Worm (Caenorhabditis elegans): ENCODE data around the gene C04E7.5.
"Not testable (repeated sequence)": the region's sequence is repeated elsewhere in the genome, so short reads cannot be mapped to it uniquely, and the experiment has no call there.

C04E7.5 gene

ce11 chrX:360479-360878, at the start of gene C04E7.5:
Gene C04E7.5 (plus strand): TSS chrX:360779.
- TF ChIP-seq cog-1 (tag; optimal IDR thresholded peaks at IDR 0.05) (no peak), flt-1 (GFP tag; IDR thresholded peaks at IDR 0.05) (no peak), ztf-29 (GFP tag; IDR thresholded peaks at IDR 0.05) (no peak), med-1 (GFP tag; optimal IDR thresholded peaks at IDR 0.05; ENCODE audit: insufficient read depth) (no peak), tab-1 (GFP tag; IDR thresholded peaks at IDR 0.05) (no peak)

- TF ChIP-seq T22C8.4 (GFP tag; IDR thresholded peaks at IDR 0.05): no peak
- TF ChIP-seq med-1 (GFP tag; optimal IDR thresholded peaks at IDR 0.05; ENCODE audit: insufficient read depth): no peak
- no peak for TF ChIP-seq ref-1 (GFP tag; conservative IDR thresholded peaks at IDR 0.05)
- TF ChIP-seq flt-1 (GFP tag; IDR thresholded peaks at IDR 0.05): no peak
- no peak for TF ChIP-seq tab-1 (GFP tag; IDR thresholded peaks at IDR 0.05)
- no peak for TF ChIP-seq ztf-23 (GFP tag; IDR thresholded peaks at IDR 0.05)
- no peak for TF ChIP-seq cog-1 (tag; optimal IDR thresholded peaks at IDR 0.05)
- TF ChIP-seq klf-2 (GFP tag; conservative IDR thresholded peaks at IDR 0.05): no peak
- no peak for TF ChIP-seq ztf-29 (GFP tag; IDR thresholded peaks at IDR 0.05)
Observed at ce11 chrX:311211-311610, 49.4 kb upstream of the C04E7.5 start, which contains the start of gene nlp-64. Gene nlp-64 (minus strand): TSS chrX:311311.

- TF ChIP-seq cog-1 (tag; optimal IDR thresholded peaks at IDR 0.05) (no peak), ref-1 (GFP tag; conservative IDR thresholded peaks at IDR 0.05) (no peak), klf-2 (GFP tag; conservative IDR thresholded peaks at IDR 0.05) (no peak), flt-1 (GFP tag; IDR thresholded peaks at IDR 0.05) (no peak), ztf-29 (GFP tag; IDR thresholded peaks at IDR 0.05) (no peak), ztf-23 (GFP tag; IDR thresholded peaks at IDR 0.05) (no peak), tab-1 (GFP tag; IDR thresholded peaks at IDR 0.05) (no peak), med-1 (GFP tag; optimal IDR thresholded peaks at IDR 0.05; ENCODE audit: insufficient read depth) (no peak), T22C8.4 (GFP tag; IDR thresholded peaks at IDR 0.05) (no peak)
Observed at ce11 chrX:312238-312637, 48.3 kb upstream of the C04E7.5 start.

ce11 chrX:312908-313307, 47.7 kb upstream of the C04E7.5 start, which contains the start of gene M02E1.4:
Gene M02E1.4 (plus strand): TSS chrX:313274.
- no peak for TF ChIP-seq med-1 (GFP tag; optimal IDR thresholded peaks at IDR 0.05; ENCODE audit: insufficient read depth)
- TF ChIP-seq cog-1 (tag; optimal IDR thresholded peaks at IDR 0.05): no peak
- no peak for TF ChIP-seq klf-2 (GFP tag; conservative IDR thresholded peaks at IDR 0.05)
- no peak for TF ChIP-seq T22C8.4 (GFP tag; IDR thresholded peaks at IDR 0.05)
- no peak for TF ChIP-seq ztf-23 (GFP tag; IDR thresholded peaks at IDR 0.05)
- no peak for TF ChIP-seq tab-1 (GFP tag; IDR thresholded peaks at IDR 0.05)
- no peak for TF ChIP-seq ztf-29 (GFP tag; IDR thresholded peaks at IDR 0.05)
- no peak for TF ChIP-seq flt-1 (GFP tag; IDR thresholded peaks at IDR 0.05)
- no peak for TF ChIP-seq ref-1 (GFP tag; conservative IDR thresholded peaks at IDR 0.05)

- not testable (repeated sequence) for TF ChIP-seq flt-1 (GFP tag; IDR thresholded peaks at IDR 0.05); cog-1 (tag; optimal IDR thresholded peaks at IDR 0.05); ztf-23 (GFP tag; IDR thresholded peaks at IDR 0.05)
Observed at ce11 chrX:322223-322622, 38.4 kb upstream of the C04E7.5 start, which contains the start of gene M02E1.3. Gene M02E1.3 (plus strand): TSS chrX:322523.

- TF ChIP-seq ztf-23 (GFP tag; IDR thresholded peaks at IDR 0.05) (no peak), ref-1 (GFP tag; conservative IDR thresholded peaks at IDR 0.05) (no peak), med-1 (GFP tag; optimal IDR thresholded peaks at IDR 0.05; ENCODE audit: insufficient read depth) (no peak), T22C8.4 (GFP tag; IDR thresholded peaks at IDR 0.05) (no peak), ztf-29 (GFP tag; IDR thresholded peaks at IDR 0.05) (no peak), klf-2 (GFP tag; conservative IDR thresholded peaks at IDR 0.05) (no peak), tab-1 (GFP tag; IDR thresholded peaks at IDR 0.05) (no peak), flt-1 (GFP tag; IDR thresholded peaks at IDR 0.05) (no peak), cog-1 (tag; optimal IDR thresholded peaks at IDR 0.05) (no peak)
Observed at ce11 chrX:324021-324420, 36.6 kb upstream of the C04E7.5 start.

- TF ChIP-seq cog-1 (tag; optimal IDR thresholded peaks at IDR 0.05): peak; percentile 15
- TF ChIP-seq T22C8.4 (GFP tag; IDR thresholded peaks at IDR 0.05): peak; percentile 88
- no peak for TF ChIP-seq ztf-29 (GFP tag; IDR thresholded peaks at IDR 0.05)
- no peak for TF ChIP-seq ref-1 (GFP tag; conservative IDR thresholded peaks at IDR 0.05)
- TF ChIP-seq med-1 (GFP tag; optimal IDR thresholded peaks at IDR 0.05; ENCODE audit: insufficient read depth): no peak
- no peak for TF ChIP-seq ztf-23 (GFP tag; IDR thresholded peaks at IDR 0.05)
Observed at ce11 chrX:325597-326161, 34.9 kb upstream of the C04E7.5 start, which contains the start of gene M02E1.1. Gene M02E1.1 (plus strand): TSS chrX:326111.

ce11 chrX:328736-329135, 31.8 kb upstream of the C04E7.5 start:
- no peak for TF ChIP-seq ztf-23 (GFP tag; IDR thresholded peaks at IDR 0.05)
- TF ChIP-seq ref-1 (GFP tag; conservative IDR thresholded peaks at IDR 0.05): no peak
- TF ChIP-seq flt-1 (GFP tag; IDR thresholded peaks at IDR 0.05): no peak
- no peak for TF ChIP-seq T22C8.4 (GFP tag; IDR thresholded peaks at IDR 0.05)
- TF ChIP-seq med-1 (GFP tag; optimal IDR thresholded peaks at IDR 0.05; ENCODE audit: insufficient read depth): no peak
- TF ChIP-seq tab-1 (GFP tag; IDR thresholded peaks at IDR 0.05): no peak
- no peak for TF ChIP-seq ztf-29 (GFP tag; IDR thresholded peaks at IDR 0.05)
- TF ChIP-seq klf-2 (GFP tag; conservative IDR thresholded peaks at IDR 0.05): no peak
- no peak for TF ChIP-seq cog-1 (tag; optimal IDR thresholded peaks at IDR 0.05)

ce11 chrX:330861-331260, 29.7 kb upstream of the C04E7.5 start:
- TF ChIP-seq flt-1 (GFP tag; IDR thresholded peaks at IDR 0.05): peak; percentile 69; the same call in 1 of the 2 replicates

- no peak for TF ChIP-seq flt-1 (GFP tag; IDR thresholded peaks at IDR 0.05)
- TF ChIP-seq cog-1 (tag; optimal IDR thresholded peaks at IDR 0.05): no peak
- TF ChIP-seq ztf-23 (GFP tag; IDR thresholded peaks at IDR 0.05): no peak
- no peak for TF ChIP-seq ref-1 (GFP tag; conservative IDR thresholded peaks at IDR 0.05)
- no peak for TF ChIP-seq tab-1 (GFP tag; IDR thresholded peaks at IDR 0.05)
- TF ChIP-seq klf-2 (GFP tag; conservative IDR thresholded peaks at IDR 0.05): no peak
- no peak for TF ChIP-seq T22C8.4 (GFP tag; IDR thresholded peaks at IDR 0.05)
- TF ChIP-seq ztf-29 (GFP tag; IDR thresholded peaks at IDR 0.05): no peak
- no peak for TF ChIP-seq med-1 (GFP tag; optimal IDR thresholded peaks at IDR 0.05; ENCODE audit: insufficient read depth)
Observed at ce11 chrX:332643-333042, 27.9 kb upstream of the C04E7.5 start.
